Fruit fly (Drosophila melanogaster): ENCODE measurements around the gene Oseg5.

Oseg5 gene

DNA sequence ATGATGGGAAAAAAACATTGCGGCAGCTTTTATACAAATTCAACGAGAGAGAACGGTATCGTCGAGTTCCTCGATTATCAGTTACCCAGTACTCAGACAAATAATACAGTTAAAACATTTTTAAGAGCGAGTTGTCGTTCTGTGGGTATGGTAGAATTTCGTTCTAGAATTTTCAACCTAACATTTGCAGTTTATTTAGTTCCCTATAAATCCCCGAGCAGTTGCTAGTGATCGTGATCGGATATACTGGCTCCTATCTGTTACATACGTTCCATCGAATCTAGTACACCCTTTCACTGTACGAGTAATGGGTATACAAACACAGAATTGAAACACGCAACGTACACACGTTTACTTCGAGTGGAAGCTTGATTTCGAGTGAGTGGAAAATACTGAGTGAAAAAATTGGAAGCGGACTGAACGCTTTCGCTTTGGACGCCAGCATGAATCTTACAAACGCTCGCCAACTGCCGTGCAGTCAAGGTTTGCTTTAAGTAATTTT lies 29.2 kb upstream of the Oseg5 start, which contains the start of gene CG9338 (continued):
- TF ChIP-seq ewg (GFP tag; optimal IDR thresholded peaks at IDR 0.05) (peak; percentile 60), ase (GFP tag; IDR thresholded peaks at IDR 0.05) (peak; percentile 88), CG12236 (GFP tag; optimal IDR thresholded peaks at IDR 0.05) (peak; percentile 61), sens (GFP tag) (peak; percentile 96), CG8388 (GFP tag; optimal IDR thresholded peaks at IDR 0.05) (peak; percentile 68), CG32772 (GFP tag; IDR thresholded peaks at IDR 0.05) (no peak; the same call in 1 of the 2 replicates), CG7357 (GFP tag; IDR thresholded peaks at IDR 0.05) (peak; percentile 90), klu (GFP tag; IDR thresholded peaks at IDR 0.05) (no peak; the same call in 1 of the 2 replicates), CG10209 (GFP tag; optimal IDR thresholded peaks at IDR 0.05) (peak; percentile 77), NFAT (GFP tag; IDR thresholded peaks at IDR 0.05) (peak; percentile 91), CG30020 (tag; optimal IDR thresholded peaks at IDR 0.05) (peak; percentile 24), Hr39 (optimal IDR thresholded peaks at IDR 0.05) (no peak), CG15269 (tag; optimal IDR thresholded peaks at IDR 0.05) (peak; percentile 71), CG3281 (GFP tag; optimal IDR thresholded peaks at IDR 0.05) (peak; percentile 95), CG31365 (tag; optimal IDR thresholded peaks at IDR 0.05) (peak; percentile 87), Mrtf (GFP tag; IDR thresholded peaks at IDR 0.05) (peak; percentile 62; the same call in 2 of the 3 replicates), HLHmδ (GFP tag; optimal IDR thresholded peaks at IDR 0.05) (no peak), Optix (GFP tag; IDR thresholded peaks at IDR 0.05) (peak; percentile 77), CG8290 (GFP tag; optimal IDR thresholded peaks at IDR 0.05) (peak; percentile 40), CG8290 (tag; optimal IDR thresholded peaks at IDR 0.05) (peak; percentile 14 to 60), Hmx (GFP tag; optimal IDR thresholded peaks at IDR 0.05) (peak; percentile 60), kah (GFP tag; optimal IDR thresholded peaks at IDR 0.05) (peak; percentile 87), insv (GFP tag; optimal IDR thresholded peaks at IDR 0.05) (peak in 1 of 2 experiments; percentile 24), CG13287 (GFP tag; IDR thresholded peaks at IDR 0.05; ENCODE audit: partially characterized antibody) (peak; percentile 54), emc (GFP tag; optimal IDR thresholded peaks at IDR 0.05) (peak; percentile 27), Oaz (GFP tag; IDR thresholded peaks at IDR 0.05) (no peak; the same call in 1 of the 2 replicates), CG13123 (GFP tag; optimal IDR thresholded peaks at IDR 0.05) (peak; percentile 47), CG42726 (GFP tag; IDR thresholded peaks at IDR 0.05; ENCODE audit: partially characterized antibody) (no peak), nau (GFP tag; optimal IDR thresholded peaks at IDR 0.05) (peak; percentile 96), CG17385 (GFP tag; optimal IDR thresholded peaks at IDR 0.05) (peak; percentile 73), ash1 (GFP tag; optimal IDR thresholded peaks at IDR 0.05) (peak; percentile 46), tap (tag; optimal IDR thresholded peaks at IDR 0.05) (peak; percentile 94), CG12942 (GFP tag; optimal IDR thresholded peaks at IDR 0.05) (peak; percentile 58), Dip2 (GFP tag; IDR thresholded peaks at IDR 0.05) (no peak), Nf-YB (GFP tag; optimal IDR thresholded peaks at IDR 0.05) (peak; percentile 57), CG15696 (tag; optimal IDR thresholded peaks at IDR 0.05) (peak; percentile 74), CG9876 (GFP tag; optimal IDR thresholded peaks at IDR 0.05) (peak; percentile 46), pan (optimal IDR thresholded peaks at IDR 0.05) (no peak), pan (GFP tag; optimal IDR thresholded peaks at IDR 0.05 in 1 of 2, IDR thresholded peaks at IDR 0.05 in 1 of 2) (peak in 1 of 2 experiments; percentile 92), da (GFP tag; optimal IDR thresholded peaks at IDR 0.05) (peak; percentile 67), hbn (GFP tag; IDR thresholded peaks at IDR 0.05; ENCODE audit: partially characterized antibody) (0 out of 2 replicates have a peak, but pooled peaks have one; percentile 16), crc (GFP tag; optimal IDR thresholded peaks at IDR 0.05) (peak; percentile 66), CG2712 (tag; optimal IDR thresholded peaks at IDR 0.05) (peak; percentile 97), CG1792 (GFP tag; optimal IDR thresholded peaks at IDR 0.05) (peak; percentile 61), CG4328 (GFP tag; optimal IDR thresholded peaks at IDR 0.05) (peak; percentile 93), dmrt99B (tag; optimal IDR thresholded peaks at IDR 0.05) (peak; percentile 95), gcm2 (GFP tag; optimal IDR thresholded peaks at IDR 0.05) (no peak), CG30431 (GFP tag; optimal IDR thresholded peaks at IDR 0.05) (peak; percentile 51), pfk (GFP tag; optimal IDR thresholded peaks at IDR 0.05) (no peak), gcm (GFP tag; optimal IDR thresholded peaks at IDR 0.05) (peak; percentile 75), unc-4 (GFP tag; IDR thresholded peaks at IDR 0.05; ENCODE audit: partially characterized antibody) (no peak)

All from whole organism, embryonic.